Worm (Caenorhabditis elegans) whole organism, mixed stage, embryonic: ENCODE results near the gene rrsr-1.

Experiments
- elt-3 ChIP-seq: fragments of 150-350 bp; optimal IDR thresholded peaks from 2 replicates; lab custom pipeline; 2014; ENCODE audit warnings: missing biosample characterization, missing genetic modification characterization
- lin-13 ChIP-seq: fragments of 150-350 bp; optimal IDR thresholded peaks from 2 replicates; lab custom pipeline; 2014; ENCODE audit warnings: missing biosample characterization, missing genetic modification characterization
- nhr-2 ChIP-seq: fragments of 150-350 bp; optimal IDR thresholded peaks from 2 replicates; lab custom pipeline; 2014; ENCODE audit warnings: missing biosample characterization, missing genetic modification characterization
- nhr-237 ChIP-seq: fragments of 150-350 bp; optimal IDR thresholded peaks from 2 replicates; lab custom pipeline; 2014; ENCODE audit warnings: missing biosample characterization, missing genetic modification characterization
- nhr-76 ChIP-seq: sonication (generic microtip); optimal IDR thresholded peaks from 2 replicates; lab custom pipeline; 2017; ENCODE audit warnings: missing biosample characterization, missing genetic modification characterization
- sptf-1 ChIP-seq: sonication (generic microtip); optimal IDR thresholded peaks from 2 replicates; lab custom pipeline; 2017; ENCODE audit warnings: mild to moderate bottlenecking, missing genetic modification characterization, moderate library complexity, missing compliant biosample characterization
- unc-39 ChIP-seq: fragments of 150-350 bp; optimal IDR thresholded peaks from 2 replicates; lab custom pipeline; 2014; ENCODE audit warnings: missing biosample characterization, missing genetic modification characterization
- ztf-11 ChIP-seq: fragments of 150-350 bp; optimal IDR thresholded peaks from 2 replicates; lab custom pipeline; 2014; ENCODE audit warnings: missing biosample characterization, missing genetic modification characterization

- no peak for TF ChIP-seq unc-39
- no peak for TF ChIP-seq ztf-11 (tag; lab: Kevin White, UChicago)
- TF ChIP-seq nhr-237: no peak
- no peak for TF ChIP-seq nhr-2 (tag; lab: Kevin White, UChicago)
- no peak for TF ChIP-seq nhr-76 (tag; lab: Kevin White, UChicago)
- TF ChIP-seq lin-13 (tag; lab: Kevin White, UChicago): no peak
- TF ChIP-seq sptf-1 (tag; lab: Kevin White, UChicago): no peak
- no peak for TF ChIP-seq elt-3 (tag; lab: Kevin White, UChicago)
Observed at ce11 chrV:14391830-14392229, 33.0 kb downstream of the rrsr-1 start, which contains the start of gene C15H11.10.
